Fruit fly (Drosophila melanogaster) whole organism, embryonic: Measurements from ENCODE around the gene Nepl9.

ENCODE experiments used
- CG10543 ChIP-seq: fragments of 200-800 bp; sonication (Bioruptor generic); optimal IDR thresholded peaks from 3 replicates; lab custom pipeline; 2017; ENCODE audit warnings: missing biosample characterization, mild to moderate bottlenecking, missing genetic modification characterization, moderate library complexity
- CG4617 ChIP-seq: fragments of 200-800 bp; sonication (Bioruptor generic); optimal IDR thresholded peaks from 3 replicates; lab custom pipeline; 2016; ENCODE audit warnings: missing biosample characterization, missing genetic modification characterization, borderline replicate concordance
- Jarid2 ChIP-seq: fragments of 200-800 bp; sonication (Bioruptor generic); optimal IDR thresholded peaks from 3 replicates; lab custom pipeline; 2017; ENCODE audit warnings: mild to moderate bottlenecking, missing biosample characterization, missing genetic modification reagents, missing genetic modification characterization
- Nf-YB ChIP-seq: fragments of 200-800 bp; sonication (Bioruptor generic); optimal IDR thresholded peaks from 3 replicates; lab custom pipeline; 2019; ENCODE audit warnings: missing biosample characterization, mild to moderate bottlenecking, missing genetic modification characterization, moderate library complexity
- Sry-δ ChIP-seq: fragments of 200-800 bp; sonication (Bioruptor generic); optimal IDR thresholded peaks from 2 replicates; lab custom pipeline; 2016; ENCODE audit warnings: missing biosample characterization, missing genetic modification characterization
- sug ChIP-seq: fragments of 200-800 bp; optimal IDR thresholded peaks from 2 replicates; lab custom pipeline; 2019; ENCODE audit warnings: missing biosample characterization, mild to moderate bottlenecking, missing genetic modification characterization, moderate library complexity

DNA sequence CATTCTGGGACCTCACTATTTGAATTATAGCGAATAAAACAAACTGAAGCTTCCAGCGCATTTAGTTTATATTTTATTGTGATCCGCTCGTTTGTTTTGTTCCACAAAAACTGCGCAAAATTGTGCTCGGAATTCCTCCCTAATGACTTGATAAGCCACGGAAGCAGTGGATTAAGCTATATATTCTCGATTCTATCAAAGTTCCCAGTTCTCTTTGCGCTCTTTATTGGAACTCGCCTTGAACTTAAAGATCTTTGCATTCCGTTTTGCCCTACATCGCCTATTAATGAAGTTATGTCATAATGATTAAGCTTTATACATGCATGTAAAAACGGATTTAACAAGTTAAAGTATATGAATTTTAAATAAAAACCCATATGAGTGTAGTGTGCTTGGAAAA is at the start of gene Nepl9:
- TF ChIP-seq Jarid2 (GFP tag; lab: Kevin White, UChicago): no peak
- TF ChIP-seq Sry-δ (GFP tag; lab: Kevin White, UChicago): no peak
- TF ChIP-seq CG4617 (GFP tag; lab: Kevin White, UChicago): no peak
- TF ChIP-seq CG10543 (GFP tag; lab: Kevin White, UChicago): no peak
- no peak for TF ChIP-seq Nf-YB (GFP tag; lab: Kevin White, UChicago)
- TF ChIP-seq sug (tag; lab: Kevin White, UChicago): no peak
